Worm (Caenorhabditis elegans) whole organism, dauer: ENCODE results near the gene T21B6.3.

Experiments used
- unc-62 ChIP-seq: sonication (generic microtip); optimal IDR thresholded peaks from 2 replicates; lab custom pipeline; 2017; ENCODE audit warnings: missing biosample characterization, missing genetic modification reagents, missing genetic modification characterization

T21B6.3 gene

ce11 chrX:10914421-10915277 lies 34.1 kb downstream of the T21B6.3 start:
- TF ChIP-seq unc-62: no peak

- TF ChIP-seq unc-62: no peak
Measured at ce11 chrX:10913981-10914380, 34.8 kb downstream of the T21B6.3 start, which contains the start of gene F47B10.9. TSS of gene F47B10.9 (minus strand) at chrX:10914081.

ce11 chrX:10910716-10911115 lies 38.0 kb downstream of the T21B6.3 start, which contains the start of gene F47B10.8:
TSS of gene F47B10.8 (minus strand) at chrX:10910816.
- TF ChIP-seq unc-62: no peak

- no peak for TF ChIP-seq unc-62
Measured at ce11 chrX:10909661-10910060, 39.1 kb downstream of the T21B6.3 start.

- no peak for TF ChIP-seq unc-62
Measured at ce11 chrX:10907418-10907817, 41.3 kb downstream of the T21B6.3 start.

ce11 chrX:10903416-10903815 lies 45.3 kb downstream of the T21B6.3 start:
- no peak for TF ChIP-seq unc-62

ce11 chrX:10902723-10903322 lies 45.9 kb downstream of the T21B6.3 start, which contains the start of gene acbp-3:
TSS of gene acbp-3 (plus strand) at chrX:10903272.
- no peak for TF ChIP-seq unc-62

- TF ChIP-seq unc-62: no peak
Measured at ce11 chrX:10901766-10902165, 47.0 kb downstream of the T21B6.3 start.

- no peak for TF ChIP-seq unc-62
Measured at ce11 chrX:10900952-10901351, 47.8 kb downstream of the T21B6.3 start.

ce11 chrX:10900079-10900724 lies 48.5 kb downstream of the T21B6.3 start, which contains the start of gene suca-1:
TSS of gene suca-1 (minus strand) at chrX:10900114.
- TF ChIP-seq unc-62: no peak

ce11 chrX:10896498-10896897 lies 52.3 kb downstream of the T21B6.3 start, which contains the start of gene haly-1:
TSS of gene haly-1 (minus strand) at chrX:10896598.
- no peak for TF ChIP-seq unc-62
